Fruit fly (Drosophila melanogaster) whole organism, adult: Measurements from ENCODE around the gene CG13373.
A peak's percentile ranks its signal among the peaks of the same experiment; 100 is the strongest.

Experiments used
- CG11617 ChIP-seq: fragments of 200-800 bp; sonication (Bioruptor generic); optimal IDR thresholded peaks from 2 replicates; lab custom pipeline; 2017; ENCODE audit warnings: mild to moderate bottlenecking, missing biosample characterization, missing genetic modification reagents, missing genetic modification characterization
- CG12768 ChIP-seq: fragments of 200-800 bp; sonication (Bioruptor generic); optimal IDR thresholded peaks from 2 replicates; lab custom pipeline; 2017; ENCODE audit warnings: missing biosample characterization, missing genetic modification characterization, mild to moderate bottlenecking, moderate library complexity, missing genetic modification reagents
- CG14711 ChIP-seq: fragments of 200-800 bp; sonication (Bioruptor generic); optimal IDR thresholded peaks from 2 replicates; lab custom pipeline; 2018; ENCODE audit warnings: missing biosample characterization, mild to moderate bottlenecking, missing genetic modification characterization, moderate library complexity
- CG1620 ChIP-seq: fragments of 200-800 bp; sonication (Bioruptor generic); optimal IDR thresholded peaks from 2 replicates; lab custom pipeline; 2016; ENCODE audit warnings: missing biosample characterization, missing genetic modification characterization
- CG33017 ChIP-seq: fragments of 200-800 bp; sonication (Bioruptor generic); optimal IDR thresholded peaks from 2 replicates; lab custom pipeline; 2018; ENCODE audit warnings: missing biosample characterization, mild to moderate bottlenecking, missing genetic modification characterization, moderate library complexity
- CG5204 ChIP-seq: fragments of 200-800 bp; sonication (Bioruptor generic); optimal IDR thresholded peaks from 2 replicates; lab custom pipeline; 2016; ENCODE audit warnings: missing biosample characterization, missing genetic modification characterization
- CG7045 ChIP-seq: fragments of 200-800 bp; sonication (Bioruptor generic); optimal IDR thresholded peaks from 2 replicates; lab custom pipeline; 2017; ENCODE audit warnings: missing biosample characterization, mild to moderate bottlenecking, missing genetic modification characterization
- CG7101 ChIP-seq: fragments of 200-800 bp; sonication (Bioruptor generic); optimal IDR thresholded peaks from 2 replicates; lab custom pipeline; 2018; ENCODE audit warnings: missing biosample characterization, mild to moderate bottlenecking, missing genetic modification characterization, moderate library complexity
- Clk ChIP-seq: fragments of 200-800 bp; sonication (Bioruptor generic); optimal IDR thresholded peaks from 2 replicates; lab custom pipeline; 2017; ENCODE audit warnings: missing biosample characterization, missing genetic modification characterization
- Crg-1 ChIP-seq: fragments of 200-800 bp; sonication (Bioruptor generic); optimal IDR thresholded peaks from 2 replicates; lab custom pipeline; 2016; ENCODE audit warnings: missing biosample characterization, missing genetic modification characterization
- Hr96 ChIP-seq: fragments of 200-800 bp; sonication (Bioruptor generic); optimal IDR thresholded peaks from 2 replicates; lab custom pipeline; 2016; ENCODE audit warnings: missing biosample characterization, missing genetic modification characterization
- Mnt ChIP-seq: fragments of 200-800 bp; sonication (Bioruptor generic); optimal IDR thresholded peaks from 2 replicates; lab custom pipeline; 2016; ENCODE audit warnings: missing biosample characterization, mild to moderate bottlenecking, missing genetic modification characterization
- bab1 ChIP-seq: fragments of 200-800 bp; sonication (Bioruptor generic); optimal IDR thresholded peaks from 3 replicates; lab custom pipeline; 2019; ENCODE audit warnings: missing biosample characterization, mild to moderate bottlenecking, missing genetic modification characterization, moderate library complexity
- cic ChIP-seq: fragments of 200-800 bp; sonication (Bioruptor generic); optimal IDR thresholded peaks from 2 replicates; lab custom pipeline; 2017; ENCODE audit warnings: missing biosample characterization, mild to moderate bottlenecking, missing genetic modification characterization, moderate library complexity
- cnc ChIP-seq, 2 experiments: fragments of >200 bp; optimal IDR thresholded peaks; 2 replicates each; lab custom pipeline; 2017
- kay ChIP-seq: fragments of 200-800 bp; sonication (Bioruptor generic); peaks from one replicate; lab custom pipeline; 2016; ENCODE audit warnings: missing biosample characterization, missing genetic modification characterization, borderline replicate concordance
- ovo ChIP-seq: fragments of 200-800 bp; sonication (Bioruptor generic); optimal IDR thresholded peaks from 2 replicates; lab custom pipeline; 2016; ENCODE audit warnings: missing biosample characterization, missing genetic modification characterization
- pad ChIP-seq: fragments of 200-800 bp; sonication (Bioruptor generic); optimal IDR thresholded peaks from 3 replicates; lab custom pipeline; 2017; ENCODE audit warnings: missing biosample characterization, missing genetic modification characterization, mild to moderate bottlenecking, moderate library complexity, missing genetic modification reagents
- tj ChIP-seq: fragments of 200-800 bp; sonication (Bioruptor generic); optimal IDR thresholded peaks from 3 replicates; lab custom pipeline; 2017; ENCODE audit warnings: missing biosample characterization, mild to moderate bottlenecking, missing genetic modification characterization, moderate library complexity
- toe ChIP-seq: fragments of 200-800 bp; sonication (Bioruptor generic); optimal IDR thresholded peaks from 2 replicates; lab custom pipeline; 2016; ENCODE audit warnings: missing biosample characterization, missing genetic modification characterization

Gene CG13373

DNA sequence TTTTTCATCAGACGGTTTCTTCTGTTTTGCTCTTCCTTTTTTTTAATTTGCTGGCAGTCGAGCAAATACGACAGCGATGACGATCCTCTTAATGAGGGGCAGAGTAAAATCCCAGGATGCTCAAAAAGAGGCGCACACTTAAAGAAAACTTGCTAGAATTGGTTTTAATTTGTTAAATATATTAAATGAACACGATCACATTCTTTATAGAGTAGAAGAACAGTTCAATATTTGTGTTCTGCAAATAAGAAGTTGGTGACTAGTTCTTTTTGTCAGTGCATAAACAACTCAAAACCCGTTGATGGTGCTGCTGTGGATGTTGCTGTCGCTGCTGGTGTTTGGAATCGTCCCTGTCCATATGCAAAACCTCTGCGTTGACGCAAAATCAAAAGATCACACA, 28.5 kb upstream of the CG13373 start:
- TF ChIP-seq cnc (optimal IDR thresholded peaks at IDR 0.05; lab: Kevin White, UChicago): no peak
- no peak for TF ChIP-seq CG1620 (GFP tag; lab: Kevin White, UChicago)
- TF ChIP-seq CG14711 (tag; lab: Kevin White, UChicago): no peak
- TF ChIP-seq kay (GFP tag; lab: Kevin White, UChicago): no peak

DNA sequence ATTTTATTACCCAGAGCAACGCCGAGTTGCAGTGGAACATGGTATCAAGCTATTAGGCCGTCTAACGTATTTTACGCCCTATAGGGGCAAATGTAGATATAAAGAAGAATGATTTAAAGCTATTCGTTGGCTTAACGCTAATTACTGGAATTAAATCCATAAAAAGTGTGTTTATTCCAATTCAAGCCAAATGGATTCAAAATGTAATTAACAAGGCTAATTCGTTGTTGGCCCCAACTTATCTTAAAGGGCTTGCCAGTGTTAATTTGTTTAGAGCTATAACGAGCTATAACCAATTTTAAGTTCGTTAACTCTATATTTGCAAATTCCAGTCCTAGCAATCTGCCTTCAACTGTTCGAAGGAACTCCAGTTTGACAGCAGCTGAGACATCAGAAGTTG, 27.8 kb upstream of the CG13373 start:
- TF ChIP-seq CG7101 (tag; lab: Kevin White, UChicago): no peak
- no peak for TF ChIP-seq Clk (GFP tag; lab: Kevin White, UChicago)
- no peak for TF ChIP-seq Mnt (GFP tag; lab: Kevin White, UChicago)
- no peak for TF ChIP-seq Crg-1 (GFP tag; lab: Kevin White, UChicago)
- TF ChIP-seq CG11617: no peak
- no peak for TF ChIP-seq toe (GFP tag; lab: Kevin White, UChicago)
- TF ChIP-seq bab1: no peak
- no peak for TF ChIP-seq Hr96 (GFP tag; lab: Kevin White, UChicago)
- no peak for TF ChIP-seq ovo (GFP tag; lab: Kevin White, UChicago)
- TF ChIP-seq CG14711 (tag; lab: Kevin White, UChicago): no peak

DNA sequence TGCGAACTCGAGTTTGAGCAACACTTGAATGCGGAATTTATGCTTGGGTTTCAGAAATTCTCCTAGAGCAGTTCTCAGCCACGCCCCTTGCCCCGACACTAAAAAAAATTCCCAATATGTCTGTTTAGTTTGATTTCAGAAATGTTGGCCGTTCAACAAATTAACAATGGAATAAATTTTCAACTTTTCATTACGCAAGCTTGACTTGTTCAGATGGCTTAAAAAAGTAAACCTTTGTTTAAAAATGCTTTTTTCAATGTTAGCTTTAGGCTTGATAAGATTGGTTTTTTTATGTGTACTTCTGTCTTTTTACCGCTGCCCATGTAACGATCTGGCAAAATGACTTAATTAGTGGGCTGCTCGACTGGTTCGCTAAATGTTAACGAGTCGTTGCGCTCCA, 24.1 kb upstream of the CG13373 start:
- no peak for TF ChIP-seq CG33017
- TF ChIP-seq toe (GFP tag; lab: Kevin White, UChicago): no peak
- no peak for TF ChIP-seq bab1
- TF ChIP-seq pad: no peak
- TF ChIP-seq CG12768 (GFP tag; lab: Kevin White, UChicago): no peak
- TF ChIP-seq cic (GFP tag; lab: Kevin White, UChicago): no peak
- TF ChIP-seq Crg-1 (GFP tag; lab: Kevin White, UChicago): no peak
- no peak for TF ChIP-seq CG7101 (tag; lab: Kevin White, UChicago)
- TF ChIP-seq Hr96 (GFP tag; lab: Kevin White, UChicago): no peak
- no peak for TF ChIP-seq kay (GFP tag; lab: Kevin White, UChicago)
- no peak for TF ChIP-seq Clk (GFP tag; lab: Kevin White, UChicago)
- no peak for TF ChIP-seq CG5204
- TF ChIP-seq CG7045: no peak
- no peak for TF ChIP-seq CG1620 (GFP tag; lab: Kevin White, UChicago)
- TF ChIP-seq cnc (optimal IDR thresholded peaks at IDR 0.05; lab: Kevin White, UChicago): no peak
- TF ChIP-seq Mnt (GFP tag; lab: Kevin White, UChicago): no peak
- no peak for TF ChIP-seq tj (GFP tag; lab: Kevin White, UChicago)

DNA sequence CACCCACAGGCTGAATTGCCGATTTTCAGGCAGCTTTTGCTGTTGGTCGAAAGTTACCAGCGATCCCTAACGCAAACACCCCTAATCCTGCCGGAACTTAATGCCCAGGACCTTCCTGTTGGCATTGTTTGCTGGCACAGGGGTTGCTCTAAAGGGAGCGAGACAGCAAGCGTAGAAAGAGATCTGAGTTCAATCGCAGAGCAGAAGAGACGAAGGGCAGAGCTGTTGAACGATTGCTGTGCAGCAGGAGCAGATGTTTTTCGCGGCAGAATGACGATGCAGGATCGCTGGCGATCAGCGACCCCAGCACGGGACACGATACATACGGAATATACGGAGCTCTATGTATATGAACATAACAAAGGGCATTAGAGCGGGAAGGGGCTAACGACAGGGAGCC, 19.8 kb upstream of the CG13373 start:
- no peak for TF ChIP-seq Clk (GFP tag; lab: Kevin White, UChicago)

DNA sequence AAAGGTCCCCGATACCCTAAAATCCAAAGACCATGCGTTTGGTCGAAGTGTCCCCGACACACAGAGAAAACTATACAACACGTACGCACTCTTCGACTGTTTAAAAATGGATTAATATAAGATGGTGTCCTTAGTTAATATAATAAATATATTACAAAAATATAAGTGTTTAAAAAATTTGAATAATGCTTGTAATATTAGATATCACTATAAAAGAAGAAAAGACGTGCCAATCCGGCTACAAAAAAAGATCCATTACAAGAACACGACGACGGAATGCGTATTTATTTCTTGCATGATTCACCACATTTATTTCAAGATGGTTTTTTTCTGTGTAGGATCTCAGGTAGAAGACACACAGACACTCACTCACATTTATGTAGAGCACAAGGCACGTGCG, 19.0 kb upstream of the CG13373 start:
- TF ChIP-seq CG12768 (GFP tag; lab: Kevin White, UChicago): no peak
- no peak for TF ChIP-seq cnc (optimal IDR thresholded peaks at IDR 0.05; lab: Kevin White, UChicago)
- no peak for TF ChIP-seq CG1620 (GFP tag; lab: Kevin White, UChicago)
- no peak for TF ChIP-seq kay (GFP tag; lab: Kevin White, UChicago)
- no peak for TF ChIP-seq CG7101 (tag; lab: Kevin White, UChicago)
- TF ChIP-seq Crg-1 (GFP tag; lab: Kevin White, UChicago): no peak
- no peak for TF ChIP-seq cic (GFP tag; lab: Kevin White, UChicago)
- no peak for TF ChIP-seq tj (GFP tag; lab: Kevin White, UChicago)
- TF ChIP-seq CG11617: no peak
- TF ChIP-seq CG14711 (tag; lab: Kevin White, UChicago): no peak
- TF ChIP-seq ovo (GFP tag; lab: Kevin White, UChicago): no peak
- TF ChIP-seq Hr96 (GFP tag; lab: Kevin White, UChicago): no peak
- TF ChIP-seq pad: no peak
- no peak for TF ChIP-seq CG33017
- no peak for TF ChIP-seq Clk (GFP tag; lab: Kevin White, UChicago)

DNA sequence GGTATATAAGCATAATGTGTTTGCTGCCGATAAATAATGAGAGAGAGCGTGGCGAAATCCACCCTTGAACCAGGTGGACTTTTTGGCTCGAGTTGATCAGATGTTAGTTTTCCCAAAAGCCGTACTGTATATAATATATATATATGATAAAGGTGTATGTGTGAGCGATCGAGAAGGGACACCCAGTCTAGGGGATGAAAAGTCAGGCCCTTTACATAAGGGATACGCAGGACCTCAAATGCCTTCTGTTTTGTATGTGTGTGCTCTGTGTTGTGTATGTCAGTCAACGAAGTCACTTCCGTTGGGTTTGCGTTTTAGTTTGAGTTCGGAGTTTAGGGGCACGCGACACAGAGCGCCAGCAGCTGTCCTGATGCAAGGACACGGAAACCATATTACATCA, 16.3 kb upstream of the CG13373 start, which contains the start of gene ase:
TSS of gene ase (plus strand) at position 301 of the 400 bp plus-strand sequence.
- TF ChIP-seq CG12768 (GFP tag; lab: Kevin White, UChicago): no peak
- TF ChIP-seq Mnt (GFP tag; lab: Kevin White, UChicago): no peak
- TF ChIP-seq toe (GFP tag; lab: Kevin White, UChicago): no peak
- TF ChIP-seq Clk (GFP tag; lab: Kevin White, UChicago): no peak
- no peak for TF ChIP-seq CG7101 (tag; lab: Kevin White, UChicago)
- TF ChIP-seq CG11617: no peak
- no peak for TF ChIP-seq CG5204
- no peak for TF ChIP-seq pad

DNA sequence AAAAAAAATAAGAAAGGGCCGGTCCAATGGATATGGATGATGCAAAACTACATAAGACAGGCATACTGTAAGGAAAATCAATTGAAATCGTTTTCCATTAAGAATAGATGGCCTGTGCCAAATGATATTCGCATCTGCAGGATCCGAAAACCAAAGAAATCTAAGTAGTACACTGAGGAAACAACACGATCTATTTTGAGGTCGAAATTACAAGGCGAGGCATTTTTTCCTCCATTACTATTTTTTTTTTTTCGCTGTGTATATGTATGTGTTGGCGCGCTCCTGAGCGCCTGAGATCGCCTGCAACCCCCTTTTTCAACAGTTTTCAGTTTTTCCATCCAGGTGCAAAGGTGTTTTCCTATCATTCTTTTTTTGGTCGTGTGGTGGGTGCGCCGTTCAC, 12.8 kb upstream of the CG13373 start:
- TF ChIP-seq Crg-1 (GFP tag; lab: Kevin White, UChicago): no peak

DNA sequence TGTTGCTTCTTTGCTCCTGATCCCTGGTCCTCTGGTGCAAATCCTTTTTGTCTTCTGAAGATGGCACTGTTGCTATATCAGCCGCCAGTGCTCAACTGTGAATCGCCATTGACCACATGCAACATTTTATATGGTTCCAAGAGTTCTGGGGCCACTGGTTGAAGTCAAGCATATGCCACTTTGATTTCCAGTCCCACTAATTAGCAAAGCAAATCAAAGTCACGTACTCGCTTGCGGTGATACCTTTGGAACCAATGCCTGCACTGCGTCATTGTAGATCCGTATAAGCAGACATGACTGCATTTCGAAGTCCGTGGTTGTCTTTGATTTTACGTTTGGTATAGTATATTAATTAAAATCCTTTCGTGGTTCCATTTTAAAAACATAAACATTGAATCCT, 7.5 kb upstream of the CG13373 start, which contains the start of gene Cyp4g1:
TSS of gene Cyp4g1 (minus strand) at position 101 of the 400 bp plus-strand sequence.
- TF ChIP-seq tj (GFP tag; lab: Kevin White, UChicago) (no peak), bab1 (no peak), cic (GFP tag; lab: Kevin White, UChicago) (no peak), Hr96 (GFP tag; lab: Kevin White, UChicago) (no peak), CG12768 (GFP tag; lab: Kevin White, UChicago) (peak; percentile 36)
